Worm (Caenorhabditis elegans): Measurements from ENCODE around the gene T24A6.1.

- no peak for TF ChIP-seq ztf-11 (tag; optimal IDR thresholded peaks at IDR 0.05)
- TF ChIP-seq ceh-83 (GFP tag; optimal IDR thresholded peaks at IDR 0.05), result no peak
- TF ChIP-seq lsy-2 (tag; optimal IDR thresholded peaks at IDR 0.05), result no peak
- no peak for TF ChIP-seq elt-3 (tag; optimal IDR thresholded peaks at IDR 0.05)
These were observed 35.6 kb upstream of the T24A6.1 start, which contains the start of gene irg-1 for ce11 chrV:3523262-3523661.

Measured in whole organism, mixed stage, embryonic.